Fruit fly (Drosophila melanogaster) whole organism, embryonic: ENCODE results near the gene mnd.

Source experiments
- ATbp ChIP-seq: fragments of 200-800 bp; sonication (Bioruptor generic); optimal IDR thresholded peaks from 2 replicates; lab custom pipeline; 2017; ENCODE audit warnings: missing biosample characterization, mild to moderate bottlenecking, missing genetic modification characterization, missing genetic modification reagents
- Asciz ChIP-seq: fragments of 200-800 bp; sonication (Bioruptor generic); optimal IDR thresholded peaks from 2 replicates; lab custom pipeline; 2017; ENCODE audit warnings: missing biosample characterization, mild to moderate bottlenecking, missing genetic modification characterization, missing genetic modification reagents
- Blimp-1 ChIP-seq: fragments of 200-800 bp; sonication (Bioruptor generic); optimal IDR thresholded peaks from 3 replicates; lab custom pipeline; 2018; ENCODE audit warnings: missing biosample characterization, missing genetic modification characterization, mild to moderate bottlenecking, moderate library complexity, missing genetic modification reagents
- Bteb2 ChIP-seq: fragments of 200-800 bp; sonication (Bioruptor generic); optimal IDR thresholded peaks from 2 replicates; lab custom pipeline; 2016; ENCODE audit warnings: missing biosample characterization, missing genetic modification characterization
- CG10267 ChIP-seq: fragments of 200-800 bp; sonication (Bioruptor generic); optimal IDR thresholded peaks from 2 replicates; lab custom pipeline; 2018; ENCODE audit warnings: missing biosample characterization, mild to moderate bottlenecking, missing genetic modification characterization, moderate library complexity
- CG11560 ChIP-seq: fragments of 200-800 bp; sonication (Bioruptor generic); IDR thresholded peaks from 3 replicates; pipeline ENCODE4 v1.3.6; 2022; ENCODE audit warnings: missing biosample characterization, missing genetic modification characterization
- CG11696 ChIP-seq: fragments of 200-800 bp; sonication (Bioruptor generic); IDR thresholded peaks from 2 replicates; pipeline ENCODE4 v1.3.6; 2022; ENCODE audit warnings: missing biosample characterization, missing genetic modification characterization
- CG12071 ChIP-seq: fragments of 200-800 bp; sonication (Bioruptor generic); optimal IDR thresholded peaks from 3 replicates; lab custom pipeline; 2018; ENCODE audit warnings: missing biosample characterization, mild to moderate bottlenecking, missing genetic modification characterization
- CG14860 ChIP-seq: fragments of 200-800 bp; sonication (Bioruptor generic); IDR thresholded peaks from 3 replicates; pipeline ENCODE4 v1.3.6; 2022; ENCODE audit warnings: missing biosample characterization, missing genetic modification characterization; ENCODE audit not compliant: partially characterized antibody
- CG14965 ChIP-seq: fragments of 200-800 bp; sonication (Bioruptor generic); optimal IDR thresholded peaks from 2 replicates; lab custom pipeline; 2016; ENCODE audit warnings: missing biosample characterization, missing genetic modification characterization, borderline replicate concordance
- CG1602 ChIP-seq: fragments of 200-800 bp; sonication (Bioruptor generic); optimal IDR thresholded peaks from 3 replicates; lab custom pipeline; 2016; ENCODE audit warnings: missing biosample characterization, missing genetic modification characterization
- CG16815 ChIP-seq: fragments of 200-800 bp; sonication (Bioruptor generic); optimal IDR thresholded peaks from 3 replicates; lab custom pipeline; 2017; ENCODE audit warnings: missing biosample characterization, mild to moderate bottlenecking, missing genetic modification characterization
- CG17186 ChIP-seq: fragments of 200-800 bp; sonication (Bioruptor generic); optimal IDR thresholded peaks from 3 replicates; lab custom pipeline; 2017; ENCODE audit warnings: missing biosample characterization, missing genetic modification reagents, missing genetic modification characterization
- CG17802 ChIP-seq: fragments of 200-800 bp; sonication (Bioruptor generic); optimal IDR thresholded peaks from 2 replicates; lab custom pipeline; 2018; ENCODE audit warnings: missing biosample characterization, mild to moderate bottlenecking, missing genetic modification characterization, moderate library complexity
- CG18011 ChIP-seq: fragments of 200-800 bp; sonication (Bioruptor generic); optimal IDR thresholded peaks from 2 replicates; lab custom pipeline; 2017; ENCODE audit warnings: missing biosample characterization, missing genetic modification characterization, mild to moderate bottlenecking, moderate library complexity, missing genotype
- CG18262 ChIP-seq: fragments of 200-800 bp; optimal IDR thresholded peaks from 3 replicates; lab custom pipeline; 2019; ENCODE audit warnings: missing biosample characterization, mild to moderate bottlenecking, missing genetic modification characterization, moderate library complexity
- CG32767 ChIP-seq: fragments of 200-800 bp; sonication (Bioruptor generic); IDR thresholded peaks from 2 replicates; pipeline ENCODE4 v1.3.6; 2022; ENCODE audit warnings: missing biosample characterization, missing genetic modification characterization
- CG4617 ChIP-seq: fragments of 200-800 bp; sonication (Bioruptor generic); optimal IDR thresholded peaks from 3 replicates; lab custom pipeline; 2016; ENCODE audit warnings: missing biosample characterization, missing genetic modification characterization, borderline replicate concordance
- CG6254 ChIP-seq: fragments of 200-800 bp; sonication (Bioruptor generic); optimal IDR thresholded peaks from 3 replicates; lab custom pipeline; 2017; ENCODE audit warnings: mild to moderate bottlenecking, missing biosample characterization, missing genetic modification reagents, missing genetic modification characterization
- CG7271 ChIP-seq: fragments of 200-800 bp; sonication (Bioruptor generic); optimal IDR thresholded peaks from 2 replicates; lab custom pipeline; 2018; ENCODE audit warnings: missing biosample characterization, mild to moderate bottlenecking, missing genetic modification characterization, moderate library complexity
- CG8388 ChIP-seq: fragments of 200-800 bp; sonication (Bioruptor generic); optimal IDR thresholded peaks from 2 replicates; lab custom pipeline; 2019; ENCODE audit warnings: missing biosample characterization, mild to moderate bottlenecking, missing genetic modification characterization, moderate library complexity
- CG9876 ChIP-seq: fragments of 200-800 bp; sonication (Bioruptor generic); optimal IDR thresholded peaks from 2 replicates; lab custom pipeline; 2016; ENCODE audit warnings: missing biosample characterization, missing genetic modification characterization
- CkIIα-i1 ChIP-seq: fragments of 200-800 bp; sonication (Bioruptor generic); IDR thresholded peaks from 2 replicates; pipeline ENCODE4 v1.3.6; 2022; ENCODE audit warnings: missing biosample characterization, missing genetic modification characterization
- CoRest ChIP-seq: fragments of 200-800 bp; sonication (Bioruptor generic); optimal IDR thresholded peaks from 3 replicates; lab custom pipeline; 2018; ENCODE audit warnings: missing biosample characterization, mild to moderate bottlenecking, missing genetic modification characterization, moderate library complexity
- CrebB ChIP-seq: fragments of 200-800 bp; sonication (Bioruptor generic); optimal IDR thresholded peaks from 3 replicates; lab custom pipeline; 2018; ENCODE audit warnings: missing biosample characterization, mild to moderate bottlenecking, missing genetic modification characterization
- Dbx ChIP-seq: fragments of 200-800 bp; sonication (Bioruptor generic); IDR thresholded peaks from 3 replicates; pipeline ENCODE4 v1.3.6; 2022; ENCODE audit warnings: missing biosample characterization, missing genetic modification characterization
- Ets65A ChIP-seq: fragments of 200-800 bp; sonication (Bioruptor generic); peaks from one replicate; lab custom pipeline; 2016; ENCODE audit warnings: missing biosample characterization, missing genetic modification characterization
- H15 ChIP-seq: fragments of 200-800 bp; sonication (Bioruptor generic); IDR thresholded peaks from 3 replicates; pipeline ENCODE4 v1.3.6; 2022; ENCODE audit warnings: missing biosample characterization, missing genetic modification characterization
- Lhr ChIP-seq: fragments of 200-800 bp; sonication (Bioruptor generic); optimal IDR thresholded peaks from 3 replicates; lab custom pipeline; 2017; ENCODE audit warnings: mild to moderate bottlenecking, missing biosample characterization, missing genetic modification reagents, missing genetic modification characterization
- Lpt ChIP-seq: fragments of >200 bp; optimal IDR thresholded peaks from 2 replicates; lab custom pipeline; 2018; ENCODE audit warnings: missing biosample characterization, missing genetic modification characterization
- NC2β ChIP-seq: fragments of 200-800 bp; sonication (Bioruptor generic); optimal IDR thresholded peaks from 2 replicates; lab custom pipeline; 2016; ENCODE audit warnings: missing biosample characterization, missing genetic modification characterization
- Ravus ChIP-seq: fragments of 200-800 bp; sonication (Bioruptor generic); IDR thresholded peaks from 2 replicates; pipeline ENCODE4 v1.3.6; 2022; ENCODE audit warnings: missing biosample characterization, missing genetic modification characterization
- Sin3A ChIP-seq: fragments of >200 bp; optimal IDR thresholded peaks from 2 replicates; lab custom pipeline; 2018
- Sox100B ChIP-seq: fragments of 200-800 bp; sonication (Bioruptor generic); optimal IDR thresholded peaks from 3 replicates; lab custom pipeline; 2018; ENCODE audit warnings: missing biosample characterization, mild to moderate bottlenecking, missing genetic modification characterization
- Usf ChIP-seq: fragments of 200-800 bp; sonication (Bioruptor generic); optimal IDR thresholded peaks from 2 replicates; lab custom pipeline; 2017; ENCODE audit warnings: missing genotype, missing biosample characterization, missing genetic modification characterization
- bbx ChIP-seq: fragments of 200-800 bp; sonication (Bioruptor generic); IDR thresholded peaks from 2 replicates; pipeline ENCODE4 v1.3.6; 2022; ENCODE audit warnings: missing biosample characterization, missing genetic modification characterization; ENCODE audit not compliant: partially characterized antibody
- cas ChIP-seq: fragments of 200-800 bp; sonication (Bioruptor generic); IDR thresholded peaks from 2 replicates; pipeline ENCODE4 v1.3.6; 2022; ENCODE audit warnings: missing biosample characterization, missing genetic modification characterization
- chm ChIP-seq: fragments of 200-800 bp; sonication (Bioruptor generic); IDR thresholded peaks from 2 replicates; pipeline ENCODE4 v1.3.6; 2022; ENCODE audit warnings: missing biosample characterization, missing genetic modification characterization
- ewg ChIP-seq: fragments of 200-800 bp; sonication (Bioruptor generic); optimal IDR thresholded peaks from 3 replicates; lab custom pipeline; 2017; ENCODE audit warnings: mild to moderate bottlenecking, missing biosample characterization, missing genetic modification reagents, missing genetic modification characterization
- eyg ChIP-seq: fragments of 200-800 bp; sonication (Bioruptor generic); optimal IDR thresholded peaks from 3 replicates; lab custom pipeline; 2016; ENCODE audit warnings: missing biosample characterization, missing genetic modification characterization
- gce ChIP-seq: fragments of 200-800 bp; sonication (Bioruptor generic); IDR thresholded peaks from 3 replicates; pipeline ENCODE4 v1.3.6; 2022; ENCODE audit warnings: missing biosample characterization, missing genetic modification characterization
- nom ChIP-seq: fragments of 200-800 bp; sonication (Bioruptor generic); optimal IDR thresholded peaks from 2 replicates; lab custom pipeline; 2017; ENCODE audit warnings: missing biosample characterization, missing genetic modification characterization, mild to moderate bottlenecking, moderate library complexity, missing genetic modification reagents
- sens-2 ChIP-seq: fragments of 200-800 bp; sonication (Bioruptor generic); IDR thresholded peaks from 2 replicates; pipeline ENCODE4 v1.3.6; 2022; ENCODE audit warnings: missing biosample characterization, missing genetic modification characterization
- slou ChIP-seq: fragments of 200-800 bp; sonication (Bioruptor generic); optimal IDR thresholded peaks from 3 replicates; lab custom pipeline; 2016; ENCODE audit warnings: missing biosample characterization, missing genetic modification characterization
- stc ChIP-seq: fragments of 200-800 bp; sonication (Bioruptor generic); IDR thresholded peaks from 2 replicates; pipeline ENCODE4 v1.3.6; 2022; ENCODE audit warnings: missing biosample characterization, missing genetic modification characterization
- tgo ChIP-seq: fragments of 200-800 bp; sonication (Bioruptor generic); IDR thresholded peaks from 3 replicates; pipeline ENCODE4 v1.3.6; 2022; ENCODE audit warnings: missing biosample characterization, missing genetic modification characterization
- tin ChIP-seq: fragments of 200-800 bp; sonication (Bioruptor generic); optimal IDR thresholded peaks from 3 replicates; lab custom pipeline; 2016; ENCODE audit warnings: missing biosample characterization, missing genetic modification characterization
- tna ChIP-seq: fragments of 200-800 bp; sonication (Bioruptor generic); IDR thresholded peaks from 2 replicates; pipeline ENCODE4 v1.3.6; 2022; ENCODE audit warnings: missing biosample characterization, missing genetic modification characterization; ENCODE audit not compliant: partially characterized antibody
- twi ChIP-seq: fragments of 200-800 bp; optimal IDR thresholded peaks from 2 replicates; lab custom pipeline; 2019; ENCODE audit warnings: missing biosample characterization, mild to moderate bottlenecking, missing genetic modification characterization, moderate library complexity

The mnd gene

DNA sequence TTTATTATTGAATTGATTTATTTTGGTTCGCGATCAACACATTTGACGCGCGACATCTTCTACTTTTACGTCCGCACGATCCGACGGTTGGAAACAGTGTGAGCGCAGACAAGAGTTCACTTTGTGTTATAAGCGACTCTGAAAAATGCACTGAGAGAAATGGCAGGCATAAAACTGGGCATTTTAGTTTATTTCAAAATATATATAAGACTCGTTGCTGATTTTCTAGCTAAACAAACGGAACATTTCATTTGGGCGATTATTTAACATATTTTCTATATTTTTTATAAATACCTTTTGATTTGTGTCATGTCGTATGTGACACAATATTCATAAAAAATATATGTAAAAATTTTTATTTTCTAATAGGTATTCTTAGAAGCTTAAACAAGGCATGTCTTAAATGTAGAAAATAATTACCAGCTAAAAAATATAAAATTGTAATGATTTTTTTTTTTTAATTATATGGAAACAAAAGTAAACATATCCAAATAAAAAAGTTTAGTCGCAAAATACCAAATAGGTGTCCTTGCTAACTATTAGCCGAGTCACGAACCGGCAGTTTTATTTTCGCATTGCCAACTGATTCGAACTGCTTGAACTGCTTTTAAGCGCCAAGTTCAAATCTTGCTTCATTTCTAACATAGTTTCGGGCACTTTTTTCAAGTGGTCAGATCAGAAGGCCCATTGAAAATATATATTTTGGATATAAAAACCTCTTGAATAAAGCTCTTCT is 29.2 kb downstream of the mnd start, which contains the start of gene Reck (continued):
- TF ChIP-seq Bteb2 (GFP tag; lab: Kevin White, UChicago) (peak; percentile 59), CG4617 (GFP tag; lab: Kevin White, UChicago) (peak; percentile 1), CG1602 (GFP tag; lab: Kevin White, UChicago) (peak; percentile 71), Sox100B (peak; percentile 84), CG14965 (GFP tag; lab: Kevin White, UChicago) (no peak), sens-2 (GFP tag; lab: Robert Waterston, UW) (peak; percentile 85), CG9876 (GFP tag; lab: Kevin White, UChicago) (no peak), Usf (GFP tag; lab: Kevin White, UChicago) (no peak), CG7271 (tag; lab: Kevin White, UChicago) (peak; percentile 85), tin (GFP tag; lab: Kevin White, UChicago) (peak; percentile 84), gce (peak; percentile 85), CkIIα-i1 (GFP tag; lab: Robert Waterston, UW) (no peak), Dbx (peak; percentile 60; the same call in 2 of the 3 replicates), Blimp-1 (GFP tag; lab: Kevin White, UChicago) (peak; percentile 92), Ravus (GFP tag; lab: Robert Waterston, UW) (peak; percentile 64), CG11560 (tag; lab: Robert Waterston, UW) (no peak), Sin3A (lab: Kevin White, UChicago) (no peak), tna (GFP tag; lab: Robert Waterston, UW) (no peak), CoRest (tag; lab: Kevin White, UChicago) (peak; percentile 78), CrebB (peak; percentile 52), H15 (GFP tag; lab: Robert Waterston, UW) (peak; percentile 67), Asciz (GFP tag; lab: Kevin White, UChicago) (peak; percentile 83), CG17186 (GFP tag; lab: Kevin White, UChicago) (no peak), Lpt (GFP tag; lab: Kevin White, UChicago) (no peak), nom (GFP tag; lab: Kevin White, UChicago) (peak; percentile 80), CG8388 (GFP tag; lab: Kevin White, UChicago) (peak; percentile 88), CG6254 (GFP tag; lab: Kevin White, UChicago) (peak; percentile 90), bbx (GFP tag; lab: Robert Waterston, UW) (no peak; the same call in 1 of the 2 replicates), CG14860 (GFP tag; lab: Robert Waterston, UW) (no peak), ATbp (GFP tag; lab: Kevin White, UChicago) (peak; percentile 83), slou (GFP tag; lab: Kevin White, UChicago) (peak; percentile 35), stc (GFP tag; lab: Robert Waterston, UW) (peak; percentile 85), twi (tag; lab: Kevin White, UChicago) (peak; percentile 41), ewg (GFP tag; lab: Kevin White, UChicago) (peak; percentile 71), CG18011 (GFP tag; lab: Kevin White, UChicago) (peak; percentile 56), cas (GFP tag; lab: Robert Waterston, UW) (peak; percentile 60; the same call in 1 of the 2 replicates), CG17802 (tag; lab: Kevin White, UChicago) (peak; percentile 50), CG11696 (GFP tag; lab: Robert Waterston, UW) (peak; percentile 61), Lhr (no peak), NC2β (GFP tag; lab: Kevin White, UChicago) (peak; percentile 45), Ets65A (GFP tag; lab: Kevin White, UChicago) (peak; percentile 82), CG10267 (tag; lab: Kevin White, UChicago) (peak; percentile 88), CG32767 (GFP tag; lab: Robert Waterston, UW) (0 out of 2 replicates have a peak, but pooled peaks have one; percentile 19), CG16815 (GFP tag; lab: Kevin White, UChicago) (peak; percentile 59), CG12071 (GFP tag; lab: Kevin White, UChicago) (peak; percentile 72), eyg (GFP tag; lab: Kevin White, UChicago) (no peak), tgo (GFP tag; lab: Robert Waterston, UW) (peak; percentile 72), CG18262 (tag; lab: Kevin White, UChicago) (peak; percentile 86), chm (GFP tag; lab: Robert Waterston, UW) (peak; percentile 92)
